Worm (Caenorhabditis elegans): ENCODE data around the gene lgc-55.

DNA sequence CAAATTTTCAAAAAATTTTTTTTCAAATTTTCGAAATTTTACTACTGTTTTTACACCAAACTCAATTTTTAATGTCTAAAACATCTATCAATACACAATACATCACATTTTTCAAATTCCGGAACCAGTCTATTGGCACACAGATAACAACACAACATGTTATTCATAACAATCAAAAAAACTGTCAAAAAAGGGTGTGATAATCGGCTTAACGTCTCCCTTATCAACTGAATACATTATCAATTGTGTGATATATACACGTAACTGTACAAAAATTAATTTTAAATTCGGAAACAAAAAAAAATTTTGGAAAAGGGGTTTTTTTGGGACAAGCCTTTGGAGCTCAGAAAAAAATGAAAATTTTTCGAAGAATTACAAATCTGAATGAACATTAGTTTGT lies 51.5 kb downstream of the lgc-55 start:
- TF ChIP-seq ham-2 (GFP tag; optimal IDR thresholded peaks at IDR 0.05) (no peak), mls-2 (tag; optimal IDR thresholded peaks at IDR 0.05) (no peak), sem-2 (GFP tag; optimal IDR thresholded peaks at IDR 0.05) (no peak), mep-1 (tag; optimal IDR thresholded peaks at IDR 0.05) (no peak), lin-13 (tag; optimal IDR thresholded peaks at IDR 0.05) (no peak), ztf-11 (tag; optimal IDR thresholded peaks at IDR 0.05) (no peak), ceh-39 (tag; optimal IDR thresholded peaks at IDR 0.05) (no peak), unc-39 (tag; optimal IDR thresholded peaks at IDR 0.05) (no peak), elt-3 (tag; optimal IDR thresholded peaks at IDR 0.05) (no peak)

Measured in whole organism, mixed stage, embryonic.